Worm (Caenorhabditis elegans) whole organism, L3 larva: ENCODE results near the gene K02F3.2.

Source experiments
- aly-2 ChIP-seq: fragments of 150-350 bp; optimal IDR thresholded peaks from 2 replicates; lab custom pipeline; 2014; ENCODE audit warnings: missing biosample characterization, missing genetic modification characterization
- fkh-10 ChIP-seq: sonication (generic microtip); optimal IDR thresholded peaks from 2 replicates; lab custom pipeline; 2017; ENCODE audit warnings: missing biosample characterization, missing genetic modification reagents, missing genetic modification characterization
- nhr-11 ChIP-seq: fragments of 150-350 bp; optimal IDR thresholded peaks from 2 replicates; lab custom pipeline; 2014; ENCODE audit warnings: missing biosample characterization, missing genetic modification characterization
- nhr-25 ChIP-seq: sonication (generic microtip); optimal IDR thresholded peaks from 2 replicates; lab custom pipeline; 2017; ENCODE audit warnings: missing biosample characterization, missing genetic modification characterization
- pha-4 ChIP-seq: fragments of 150-350 bp; optimal IDR thresholded peaks from 2 replicates; lab custom pipeline; 2014; ENCODE audit warnings: missing biosample characterization, missing genetic modification reagents, missing genetic modification characterization
- skn-1 ChIP-seq: fragments of 150-350 bp; optimal IDR thresholded peaks from 2 replicates; lab custom pipeline; 2014; ENCODE audit warnings: missing biosample characterization, missing genetic modification characterization
- snpc-4 ChIP-seq: fragments of 150-350 bp; optimal IDR thresholded peaks from 2 replicates; lab custom pipeline; 2014; ENCODE audit warnings: missing biosample characterization, missing genetic modification characterization
- unc-39 ChIP-seq: sonication (generic microtip); optimal IDR thresholded peaks from 4 replicates; lab custom pipeline; 2017; ENCODE audit warnings: missing biosample characterization, missing genetic modification characterization
- unc-62 ChIP-seq: fragments of 150-350 bp; sonication (generic microtip); optimal IDR thresholded peaks from 4 replicates; lab custom pipeline; 2014; ENCODE audit warnings: missing biosample characterization, missing genetic modification reagents, missing genetic modification characterization

ce11 chrIII:856908-857307 lies 11.3 kb downstream of the K02F3.2 start:
- TF ChIP-seq fkh-10 (no peak), unc-39 (tag; lab: Kevin White, UChicago) (no peak), aly-2 (tag; lab: Kevin White, UChicago) (no peak), nhr-11 (no peak), skn-1 (tag; lab: Kevin White, UChicago) (no peak), snpc-4 (tag; lab: Kevin White, UChicago) (no peak), unc-62 (GFP tag; lab: Kevin White, UChicago) (no peak), pha-4 (no peak), nhr-25 (tag; lab: Kevin White, UChicago) (no peak)
